Worm (Caenorhabditis elegans) whole organism, late embryonic: Measurements from ENCODE around the gene ceeh-1.

ENCODE experiments used
- C08G9.2 ChIP-seq: sonication (generic microtip); optimal IDR thresholded peaks from 2 replicates; lab custom pipeline; 2016; ENCODE audit warnings: mild to moderate bottlenecking, missing genetic modification characterization, moderate library complexity, missing compliant biosample characterization
- C38D4.7 ChIP-seq: fragments of 200-800 bp; sonication (Bioruptor generic); optimal IDR thresholded peaks from 2 replicates; lab custom pipeline; 2018; ENCODE audit warnings: mild to moderate bottlenecking, missing genetic modification characterization, moderate library complexity, missing compliant biosample characterization
- ahr-1 ChIP-seq: sonication (generic microtip); optimal IDR thresholded peaks from 2 replicates; lab custom pipeline; 2016; ENCODE audit warnings: missing genetic modification characterization, missing compliant biosample characterization
- ceh-18 ChIP-seq: sonication (generic microtip); optimal IDR thresholded peaks from 2 replicates; lab custom pipeline; 2016; ENCODE audit warnings: missing genetic modification characterization, missing compliant biosample characterization
- ceh-2 ChIP-seq: sonication (generic microtip); optimal IDR thresholded peaks from 2 replicates; lab custom pipeline; 2016; ENCODE audit warnings: missing genotype, missing genetic modification characterization, missing compliant biosample characterization
- ceh-24 ChIP-seq: sonication (generic microtip); optimal IDR thresholded peaks from 2 replicates; lab custom pipeline; 2016; ENCODE audit warnings: mild to moderate bottlenecking, missing genetic modification characterization, missing compliant biosample characterization
- ceh-31 ChIP-seq: sonication (generic microtip); optimal IDR thresholded peaks from 2 replicates; lab custom pipeline; 2016; ENCODE audit warnings: missing genetic modification characterization, missing compliant biosample characterization
- ceh-45 ChIP-seq: fragments of 200-800 bp; sonication (Bioruptor generic); IDR thresholded peaks from 2 replicates; pipeline ENCODE4 v1.3.6; 2022; ENCODE audit warnings: missing genetic modification reagents, missing genetic modification characterization, missing compliant biosample characterization
- ceh-48 ChIP-seq: sonication (generic microtip); optimal IDR thresholded peaks from 2 replicates; lab custom pipeline; 2016; ENCODE audit warnings: missing genetic modification characterization, inconsistent platforms, missing compliant biosample characterization
- ceh-6 ChIP-seq: fragments of 200-800 bp; sonication (Bioruptor generic); optimal IDR thresholded peaks from 2 replicates; lab custom pipeline; 2018; ENCODE audit warnings: mild to moderate bottlenecking, missing genetic modification characterization, missing compliant biosample characterization
- ceh-9 ChIP-seq: sonication (generic microtip); optimal IDR thresholded peaks from 2 replicates; lab custom pipeline; 2016; ENCODE audit warnings: mild to moderate bottlenecking, missing genetic modification characterization, inconsistent platforms, missing compliant biosample characterization
- dve-1 ChIP-seq: sonication (generic microtip); optimal IDR thresholded peaks from 2 replicates; lab custom pipeline; 2017; ENCODE audit warnings: antibody characterized with exemption, mild to moderate bottlenecking, missing genetic modification characterization, missing compliant biosample characterization
- elt-2 ChIP-seq: sonication (generic microtip); optimal IDR thresholded peaks from 2 replicates; lab custom pipeline; 2016; ENCODE audit warnings: missing genetic modification reagents, missing genetic modification characterization, missing compliant biosample characterization
- elt-4 ChIP-seq: sonication (generic microtip); optimal IDR thresholded peaks from 2 replicates; lab custom pipeline; 2016; ENCODE audit warnings: missing genetic modification characterization, missing compliant biosample characterization
- eyg-1 ChIP-seq: sonication (generic microtip); optimal IDR thresholded peaks from 2 replicates; lab custom pipeline; 2016; ENCODE audit warnings: missing genotype, missing genetic modification characterization, missing compliant biosample characterization
- fax-1 ChIP-seq: sonication (generic microtip); optimal IDR thresholded peaks from 2 replicates; lab custom pipeline; 2016; ENCODE audit warnings: missing genotype, missing genetic modification characterization, missing compliant biosample characterization
- fkh-10 ChIP-seq: fragments of 150-350 bp; optimal IDR thresholded peaks from 2 replicates; lab custom pipeline; 2014; ENCODE audit warnings: missing biosample characterization, missing genetic modification reagents, missing genetic modification characterization
- hlh-30 ChIP-seq: sonication (generic microtip); optimal IDR thresholded peaks from 2 replicates; lab custom pipeline; 2017; ENCODE audit warnings: antibody characterized with exemption, missing genetic modification characterization, missing compliant biosample characterization; ENCODE audit not compliant: insufficient read depth
- hlh-8 ChIP-seq: sonication (generic microtip); optimal IDR thresholded peaks from 2 replicates; lab custom pipeline; 2016; ENCODE audit warnings: missing genotype, missing genetic modification characterization, missing compliant biosample characterization
- lim-6 ChIP-seq: sonication (generic microtip); optimal IDR thresholded peaks from 2 replicates; lab custom pipeline; 2016; ENCODE audit warnings: missing genetic modification characterization, missing compliant biosample characterization
- lin-11 ChIP-seq: fragments of 200-800 bp; sonication (Bioruptor generic); optimal IDR thresholded peaks from 2 replicates; lab custom pipeline; 2018; ENCODE audit warnings: mild to moderate bottlenecking, missing genetic modification characterization, missing compliant biosample characterization
- madf-2 ChIP-seq: sonication (generic microtip); optimal IDR thresholded peaks from 2 replicates; lab custom pipeline; 2017; ENCODE audit warnings: missing genetic modification characterization, missing compliant biosample characterization
- mec-3 ChIP-seq: sonication (generic microtip); optimal IDR thresholded peaks from 2 replicates; lab custom pipeline; 2016; ENCODE audit warnings: borderline replicate concordance, missing genetic modification characterization, missing compliant biosample characterization
- nhr-232 ChIP-seq: sonication (generic microtip); optimal IDR thresholded peaks from 2 replicates; lab custom pipeline; 2016; ENCODE audit warnings: missing genetic modification characterization, missing compliant biosample characterization
- odd-2 ChIP-seq: sonication (generic microtip); optimal IDR thresholded peaks from 2 replicates; lab custom pipeline; 2017; ENCODE audit warnings: antibody characterized with exemption, mild to moderate bottlenecking, missing genetic modification characterization, missing compliant biosample characterization
- pax-1 ChIP-seq: fragments of 150-350 bp; optimal IDR thresholded peaks from 2 replicates; lab custom pipeline; 2014; ENCODE audit warnings: missing biosample characterization, missing genetic modification characterization
- pqm-1 ChIP-seq: sonication (generic microtip); optimal IDR thresholded peaks from 2 replicates; lab custom pipeline; 2016; ENCODE audit warnings: missing genetic modification characterization, missing compliant biosample characterization
- pros-1 ChIP-seq: fragments of 150-350 bp; optimal IDR thresholded peaks from 2 replicates; lab custom pipeline; 2014; ENCODE audit warnings: missing biosample characterization, missing genetic modification reagents, missing genetic modification characterization
- rnt-1 ChIP-seq: sonication (generic microtip); optimal IDR thresholded peaks from 2 replicates; lab custom pipeline; 2016; ENCODE audit warnings: missing genetic modification characterization, missing compliant biosample characterization
- sox-4 ChIP-seq: sonication (generic microtip); optimal IDR thresholded peaks from 2 replicates; lab custom pipeline; 2017; ENCODE audit warnings: mild to moderate bottlenecking, missing genetic modification characterization, inconsistent platforms, missing compliant biosample characterization
- syd-9 ChIP-seq: sonication (generic microtip); optimal IDR thresholded peaks from 2 replicates; lab custom pipeline; 2016; ENCODE audit warnings: mild to moderate bottlenecking, missing genetic modification characterization, moderate library complexity, missing compliant biosample characterization
- ttx-3 ChIP-seq: sonication (generic microtip); optimal IDR thresholded peaks from 2 replicates; lab custom pipeline; 2016; ENCODE audit warnings: missing genetic modification reagents, missing genetic modification characterization, missing compliant biosample characterization
- unc-3 ChIP-seq, 2 experiments: fragments of 200-800 bp in 1 of 2; sonication (Bioruptor generic) in 1 of 2; sonication (generic microtip) in 1 of 2; conservative IDR thresholded peaks in 1 of 2; optimal IDR thresholded peaks in 1 of 2; 2 replicates each; pipeline versions ENCODE4 v1.3.6 to Lab custom; 2016 to 2022; ENCODE audit warnings: missing compliant biosample characterization in 2 of 2, missing genetic modification characterization in 2 of 2, missing genetic modification reagents in 1 of 2
- unc-55 ChIP-seq: sonication (generic microtip); optimal IDR thresholded peaks from 2 replicates; lab custom pipeline; 2017; ENCODE audit warnings: missing biosample characterization, missing genetic modification reagents, missing genetic modification characterization
- unc-86 ChIP-seq: sonication (generic microtip); optimal IDR thresholded peaks from 2 replicates; lab custom pipeline; 2016; ENCODE audit warnings: missing genetic modification characterization, missing compliant biosample characterization
- ztf-16 ChIP-seq: sonication (generic microtip); optimal IDR thresholded peaks from 2 replicates; lab custom pipeline; 2017; ENCODE audit warnings: missing genetic modification characterization, missing compliant biosample characterization

ceeh-1 gene

DNA sequence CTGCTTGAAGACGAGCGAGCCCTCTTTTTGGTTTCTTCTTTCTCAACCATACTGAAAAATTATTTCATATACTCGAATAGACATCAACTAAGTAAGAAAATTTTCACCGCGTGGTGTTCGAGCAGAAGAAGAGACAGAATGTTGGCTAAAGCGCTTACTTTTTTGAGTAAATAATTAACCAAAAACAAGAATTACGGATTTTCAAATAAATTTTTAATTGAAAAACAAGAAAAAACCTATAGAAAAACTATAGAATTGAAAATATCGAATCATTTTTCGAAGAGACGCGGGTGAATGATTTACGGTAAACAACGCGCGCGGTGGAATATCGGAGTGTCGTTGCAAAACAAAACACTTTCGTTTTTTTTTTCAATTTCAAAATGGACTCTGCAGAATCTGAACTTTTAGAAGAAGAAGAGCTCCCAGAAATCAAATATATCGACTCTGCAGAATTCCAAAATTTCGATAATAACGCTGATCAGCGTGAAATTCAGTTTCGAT, 21.8 kb upstream of the ceeh-1 start, which contains the start of the genes rnp-5 and tag-51:
Gene rnp-5 (minus strand): TSS at position 51 of the 501 bp plus-strand sequence.
Gene tag-51 (plus strand): TSS at position 363 of the 501 bp plus-strand sequence.
- no peak for TF ChIP-seq madf-2
- TF ChIP-seq nhr-232 (tag; lab: Kevin White, UChicago), result no peak
- TF ChIP-seq lin-11, result no peak
- no peak for TF ChIP-seq odd-2
- TF ChIP-seq ceh-2 (tag; lab: Kevin White, UChicago), result no peak
- TF ChIP-seq ceh-45 (GFP tag; lab: Robert Waterston, UW), result no peak
- no peak for TF ChIP-seq syd-9 (tag; lab: Kevin White, UChicago)
- no peak for TF ChIP-seq mec-3 (tag; lab: Kevin White, UChicago)
- TF ChIP-seq hlh-8, result no peak
- no peak for TF ChIP-seq rnt-1 (tag; lab: Kevin White, UChicago)
- no peak for TF ChIP-seq C38D4.7 (GFP tag; lab: Kevin White, UChicago)
- TF ChIP-seq ceh-9 (tag; lab: Kevin White, UChicago), result no peak
- TF ChIP-seq ceh-24, result no peak
- TF ChIP-seq fax-1, result no peak
- no peak for TF ChIP-seq elt-4 (tag; lab: Kevin White, UChicago)
- TF ChIP-seq ahr-1, result no peak
- TF ChIP-seq sox-4 (tag; lab: Kevin White, UChicago), result no peak
- no peak for TF ChIP-seq ceh-6 (GFP tag; lab: Kevin White, UChicago)
- no peak for TF ChIP-seq eyg-1
- no peak for TF ChIP-seq ceh-48 (tag; lab: Kevin White, UChicago)
- TF ChIP-seq, all 69 proteins: peak for 0

- TF ChIP-seq C08G9.2 (tag; lab: Kevin White, UChicago), result peak; percentile 8
- no peak for TF ChIP-seq ttx-3 (tag; lab: Kevin White, UChicago)
- peak; percentile 66 for TF ChIP-seq elt-4 (tag; lab: Kevin White, UChicago)
Measured at ce11 chrIII:853414-853813, 21.3 kb upstream of the ceeh-1 start.

DNA sequence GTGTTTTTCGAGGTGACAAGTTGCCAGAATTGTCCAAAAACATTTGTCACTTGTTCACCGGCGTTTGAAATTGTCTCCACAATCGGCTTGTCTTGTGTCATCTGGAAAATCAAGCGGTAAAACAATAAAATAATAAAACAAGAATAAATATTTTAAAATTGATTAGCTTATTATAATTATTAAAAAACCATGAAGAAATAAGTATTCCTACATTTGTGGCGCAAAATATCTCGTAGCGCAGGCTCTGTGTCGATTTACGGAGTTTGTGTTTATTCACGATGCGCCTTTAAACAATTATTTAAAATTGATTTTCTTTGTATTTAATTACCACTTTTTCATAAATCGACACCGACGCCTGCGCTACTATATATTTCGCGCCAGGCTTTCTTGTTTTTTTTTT, 20.2 kb upstream of the ceeh-1 start, which contains the start of gene moma-1:
Gene moma-1 (minus strand): TSS at position 101 of the 400 bp plus-strand sequence.
- TF ChIP-seq elt-2 (tag; lab: Kevin White, UChicago) (no peak), mec-3 (tag; lab: Kevin White, UChicago) (no peak), lim-6 (tag; lab: Kevin White, UChicago) (no peak), ceh-24 (no peak), rnt-1 (tag; lab: Kevin White, UChicago) (no peak), pax-1 (tag; lab: Kevin White, UChicago) (no peak), unc-86 (tag; lab: Kevin White, UChicago) (no peak), unc-55 (no peak), ceh-18 (tag; lab: Kevin White, UChicago) (no peak), ceh-31 (no peak), pros-1 (no peak), ceh-48 (tag; lab: Kevin White, UChicago) (no peak), madf-2 (no peak), fkh-10 (GFP tag; lab: Kevin White, UChicago) (no peak), unc-3 (GFP tag; conservative IDR thresholded peaks at IDR 0.05; lab: Robert Waterston, UW) (no peak), unc-3 (tag; optimal IDR thresholded peaks at IDR 0.05; lab: Kevin White, UChicago) (no peak), pqm-1 (tag; lab: Kevin White, UChicago) (no peak), dve-1 (tag; lab: Kevin White, UChicago) (no peak), hlh-30 (tag; lab: Kevin White, UChicago) (no peak), ztf-16 (tag; lab: Kevin White, UChicago) (no peak), ceh-45 (GFP tag; lab: Robert Waterston, UW) (no peak)

DNA sequence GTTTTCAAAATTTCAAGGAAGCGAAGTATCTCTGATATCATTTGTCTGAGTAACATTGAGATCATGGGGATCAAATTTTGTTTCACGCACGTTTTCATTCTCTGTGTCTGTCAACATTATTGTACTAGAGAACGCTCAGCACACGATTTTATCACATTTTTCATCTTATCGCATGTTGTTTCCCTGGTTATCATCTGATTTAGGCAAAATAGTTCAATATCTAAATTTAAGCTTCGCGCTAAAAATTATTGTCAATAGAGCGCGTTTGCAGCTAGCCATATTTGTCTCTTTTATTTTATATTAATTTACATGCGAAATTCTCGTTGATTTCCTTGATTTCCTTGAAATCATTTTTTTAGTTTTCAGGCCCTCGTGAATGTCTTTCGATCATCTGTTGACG, 13.4 kb upstream of the ceeh-1 start, which contains the start of gene K02F3.2:
Gene K02F3.2 (plus strand): TSS at position 357 of the 400 bp plus-strand sequence.
- peak; percentile 17 for TF ChIP-seq pax-1 (tag; lab: Kevin White, UChicago)
- no peak for TF ChIP-seq ceh-24
- TF ChIP-seq hlh-8, result no peak
- TF ChIP-seq elt-2 (tag; lab: Kevin White, UChicago), result peak; percentile 73
